Worm (Caenorhabditis elegans) whole organism, L2 larva: Measurements from ENCODE around the gene eif-2D.

Source experiments
- C34F6.9 ChIP-seq: fragments of 150-350 bp; optimal IDR thresholded peaks from 2 replicates; lab custom pipeline; 2014; ENCODE audit warnings: missing biosample characterization, missing genetic modification characterization
- F13H6.1 ChIP-seq: sonication (generic microtip); optimal IDR thresholded peaks from 2 replicates; lab custom pipeline; 2016; ENCODE audit warnings: missing genetic modification characterization, missing compliant biosample characterization
- R02D3.7 ChIP-seq: fragments of 150-350 bp; optimal IDR thresholded peaks from 2 replicates; lab custom pipeline; 2014; ENCODE audit warnings: missing biosample characterization, missing genetic modification characterization
- ZK546.5 ChIP-seq: sonication (generic microtip); optimal IDR thresholded peaks from 2 replicates; lab custom pipeline; 2017; ENCODE audit warnings: missing biosample characterization, missing genetic modification characterization
- alr-1 ChIP-seq: fragments of 150-350 bp; optimal IDR thresholded peaks from 2 replicates; lab custom pipeline; 2014; ENCODE audit warnings: missing biosample characterization, missing genetic modification characterization
- ceh-16 ChIP-seq: fragments of 150-350 bp; optimal IDR thresholded peaks from 2 replicates; lab custom pipeline; 2014; ENCODE audit warnings: missing biosample characterization, missing genetic modification characterization
- crh-2 ChIP-seq: sonication (generic microtip); optimal IDR thresholded peaks from 2 replicates; lab custom pipeline; 2017; ENCODE audit warnings: missing biosample characterization, missing genetic modification characterization
- elt-1 ChIP-seq: fragments of 150-350 bp; optimal IDR thresholded peaks from 2 replicates; lab custom pipeline; 2014; ENCODE audit warnings: missing biosample characterization, missing genetic modification characterization
- elt-3 ChIP-seq: sonication (generic microtip); optimal IDR thresholded peaks from 2 replicates; lab custom pipeline; 2017; ENCODE audit warnings: missing biosample characterization, missing genetic modification characterization
- fos-1 ChIP-seq: fragments of 150-350 bp; optimal IDR thresholded peaks from 2 replicates; lab custom pipeline; 2014; ENCODE audit warnings: missing biosample characterization, missing genetic modification characterization
- gmeb-1 ChIP-seq: fragments of 150-350 bp; optimal IDR thresholded peaks from 2 replicates; lab custom pipeline; 2014; ENCODE audit warnings: missing biosample characterization, missing genetic modification characterization
- lin-11 ChIP-seq: fragments of 150-350 bp; sonication (generic microtip); optimal IDR thresholded peaks from 2 replicates; lab custom pipeline; 2014; ENCODE audit warnings: missing biosample characterization, missing genetic modification characterization, inconsistent platforms, mixed read lengths
- lin-13 ChIP-seq: fragments of 150-350 bp; optimal IDR thresholded peaks from 2 replicates; lab custom pipeline; 2014; ENCODE audit warnings: missing biosample characterization, missing genetic modification reagents, missing genetic modification characterization
- lin-39 ChIP-seq: fragments of 150-350 bp; optimal IDR thresholded peaks from 2 replicates; lab custom pipeline; 2014; ENCODE audit warnings: missing biosample characterization, missing genetic modification reagents, missing genetic modification characterization
- lsy-2 ChIP-seq, 2 experiments: fragments of 150-350 bp in 1 of 2; sonication (generic microtip) in 1 of 2; optimal IDR thresholded peaks; 2 replicates each; lab custom pipeline; 2014 to 2017; ENCODE audit warnings: missing biosample characterization in 2 of 2, missing genetic modification characterization in 2 of 2
- mbf-1 ChIP-seq: sonication (generic microtip); optimal IDR thresholded peaks from 2 replicates; lab custom pipeline; 2017; ENCODE audit warnings: missing biosample characterization, missing genetic modification characterization
- nhr-10 ChIP-seq: sonication (generic microtip); optimal IDR thresholded peaks from 2 replicates; lab custom pipeline; 2017; ENCODE audit warnings: missing biosample characterization, missing genetic modification characterization
- nhr-11 ChIP-seq: fragments of 150-350 bp; optimal IDR thresholded peaks from 2 replicates; lab custom pipeline; 2014; ENCODE audit warnings: missing biosample characterization, missing genetic modification characterization
- nhr-129 ChIP-seq: fragments of 150-350 bp; optimal IDR thresholded peaks from 2 replicates; lab custom pipeline; 2014; ENCODE audit warnings: missing biosample characterization, missing genetic modification characterization
- nhr-21 ChIP-seq: fragments of 150-350 bp; optimal IDR thresholded peaks from 2 replicates; lab custom pipeline; 2014; ENCODE audit warnings: missing biosample characterization, missing genetic modification characterization
- nhr-23 ChIP-seq: fragments of 150-350 bp; optimal IDR thresholded peaks from 2 replicates; lab custom pipeline; 2014; ENCODE audit warnings: missing biosample characterization, missing genetic modification reagents, missing genetic modification characterization
- nhr-25 ChIP-seq: fragments of 150-350 bp; sonication (generic microtip); optimal IDR thresholded peaks from 3 replicates; lab custom pipeline; 2014; ENCODE audit warnings: missing biosample characterization, missing genetic modification characterization
- nhr-6 ChIP-seq: fragments of 150-350 bp; optimal IDR thresholded peaks from 2 replicates; lab custom pipeline; 2014; ENCODE audit warnings: missing biosample characterization, missing genetic modification characterization
- sem-4 ChIP-seq: fragments of 150-350 bp; optimal IDR thresholded peaks from 2 replicates; lab custom pipeline; 2014; ENCODE audit warnings: missing biosample characterization, missing genetic modification reagents, missing genetic modification characterization
- skn-1 ChIP-seq: sonication (generic microtip); optimal IDR thresholded peaks from 2 replicates; lab custom pipeline; 2017; ENCODE audit warnings: missing biosample characterization, missing genetic modification characterization
- sma-3 ChIP-seq: sonication (generic microtip); optimal IDR thresholded peaks from 2 replicates; lab custom pipeline; 2016; ENCODE audit warnings: missing genetic modification reagents, missing genetic modification characterization, missing compliant biosample characterization
- snpc-4 ChIP-seq: fragments of 150-350 bp; optimal IDR thresholded peaks from 2 replicates; lab custom pipeline; 2014; ENCODE audit warnings: missing biosample characterization, missing genetic modification characterization
- unc-39 ChIP-seq: fragments of 150-350 bp; optimal IDR thresholded peaks from 2 replicates; lab custom pipeline; 2014; ENCODE audit warnings: missing biosample characterization, missing genetic modification characterization
- unc-55 ChIP-seq: fragments of 150-350 bp; sonication (generic microtip); optimal IDR thresholded peaks from 3 replicates; lab custom pipeline; 2014; ENCODE audit warnings: missing biosample characterization, missing genetic modification reagents, missing genetic modification characterization
- unc-62 ChIP-seq: fragments of 150-350 bp; optimal IDR thresholded peaks from 2 replicates; lab custom pipeline; 2014; ENCODE audit warnings: missing biosample characterization, missing genetic modification reagents, missing genetic modification characterization
- zag-1 ChIP-seq: fragments of 150-350 bp; optimal IDR thresholded peaks from 2 replicates; lab custom pipeline; 2014; ENCODE audit warnings: missing biosample characterization, missing genetic modification characterization
- ztf-1 ChIP-seq: fragments of 200-800 bp; sonication (Bioruptor generic); conservative IDR thresholded peaks from 2 replicates; pipeline ENCODE4 v1.3.6; 2022; ENCODE audit warnings: missing genetic modification characterization, missing compliant biosample characterization
- ztf-11 ChIP-seq: sonication (generic microtip); optimal IDR thresholded peaks from 2 replicates; lab custom pipeline; 2017; ENCODE audit warnings: missing biosample characterization, missing genetic modification characterization
- ztf-4 ChIP-seq: fragments of 150-350 bp; optimal IDR thresholded peaks from 2 replicates; lab custom pipeline; 2014; ENCODE audit warnings: missing biosample characterization, missing genetic modification characterization

eif-2D gene

DNA sequence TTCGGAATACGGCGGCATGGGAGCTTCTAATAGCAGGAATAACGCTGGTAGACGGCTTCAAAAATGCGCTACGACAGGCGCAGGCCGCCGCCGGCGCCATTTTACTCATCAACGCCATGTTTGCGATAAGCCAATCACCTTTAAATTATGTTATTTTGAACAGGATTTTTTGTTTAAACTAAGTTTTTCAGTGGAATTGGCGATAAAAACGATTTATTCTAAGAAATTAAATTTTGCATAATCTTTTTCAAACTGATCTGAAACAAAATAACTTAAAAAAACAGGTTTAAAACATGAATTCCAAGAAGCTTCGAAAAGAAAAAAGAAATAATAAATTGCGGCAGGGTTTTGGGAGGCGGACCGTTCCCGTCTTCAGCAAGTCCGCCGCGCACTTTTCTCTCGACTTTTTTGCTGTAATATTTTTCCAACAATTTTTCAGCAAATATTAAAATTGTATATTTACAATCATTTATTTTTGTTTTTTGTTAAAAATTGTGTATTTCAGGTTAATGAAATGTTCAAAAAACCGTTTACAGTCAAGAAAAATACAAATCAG lies at the start of gene eif-2D, which contains the start of gene ndub-5:
Gene eif-2D (plus strand): TSS at position 506 of the 556 bp plus-strand sequence.
Gene ndub-5 (minus strand): TSS at position 138 of the 556 bp plus-strand sequence.
- TF ChIP-seq C34F6.9 (tag; lab: Kevin White, UChicago) (peak; percentile 11), lsy-2 (tag; optimal IDR thresholded peaks at IDR 0.05; lab: Kevin White, UChicago) (peak in 1 of 2 experiments; percentile 39), R02D3.7 (tag; lab: Kevin White, UChicago) (no peak)

DNA sequence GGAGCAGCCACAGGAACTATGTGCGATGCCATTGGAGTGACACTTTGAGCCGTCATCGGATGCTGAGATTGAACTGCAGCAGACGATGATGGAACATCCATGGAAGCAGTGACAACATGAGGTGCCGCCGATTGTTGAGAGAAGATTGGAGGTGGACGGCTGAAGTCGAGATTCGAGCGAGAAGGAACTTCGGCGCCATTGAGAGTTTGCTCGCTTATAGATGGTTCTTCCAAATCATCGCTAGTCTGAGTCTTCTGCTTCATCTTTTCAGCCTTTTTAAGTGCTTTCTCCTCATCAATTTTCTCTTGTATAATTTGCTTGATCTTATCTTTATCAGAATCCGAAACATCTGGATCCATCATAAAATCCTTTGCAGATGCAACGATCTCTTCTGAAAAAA lies 49.4 kb upstream of the eif-2D start:
- TF ChIP-seq unc-55 (GFP tag; lab: Kevin White, UChicago) (no peak), nhr-10 (no peak), elt-3 (tag; lab: Kevin White, UChicago) (no peak), C34F6.9 (tag; lab: Kevin White, UChicago) (no peak), ztf-11 (tag; lab: Kevin White, UChicago) (no peak), fos-1 (no peak), nhr-25 (no peak)

DNA sequence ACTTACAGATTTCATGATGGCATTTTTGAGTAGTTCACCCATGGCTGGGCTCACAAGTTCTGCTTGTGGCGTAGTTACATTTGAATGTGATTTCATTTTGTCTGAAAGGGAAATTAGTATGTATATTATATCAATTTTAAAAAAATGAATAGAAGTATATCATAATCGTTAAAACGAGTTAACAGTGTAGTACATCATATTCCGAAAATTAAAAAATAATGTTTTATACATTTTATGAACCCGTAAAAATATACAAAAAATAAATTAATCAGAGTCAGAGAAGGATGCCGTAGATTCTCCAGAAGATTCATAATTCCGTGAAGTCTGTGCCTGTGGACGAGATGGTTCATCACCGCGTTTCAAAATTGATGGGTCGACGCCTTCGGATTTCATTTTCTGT lies 44.6 kb upstream of the eif-2D start, which contains the start of gene F59E12.9:
Gene F59E12.9 (minus strand): TSS at position 101 of the 400 bp plus-strand sequence.
- TF ChIP-seq nhr-23 (tag; lab: Kevin White, UChicago) (no peak), sma-3 (GFP tag; lab: Kevin White, UChicago) (no peak), ZK546.5 (tag; lab: Kevin White, UChicago) (no peak), gmeb-1 (tag; lab: Kevin White, UChicago) (no peak), snpc-4 (tag; lab: Kevin White, UChicago) (no peak), elt-3 (tag; lab: Kevin White, UChicago) (no peak), ztf-4 (no peak), ztf-1 (no peak)

DNA sequence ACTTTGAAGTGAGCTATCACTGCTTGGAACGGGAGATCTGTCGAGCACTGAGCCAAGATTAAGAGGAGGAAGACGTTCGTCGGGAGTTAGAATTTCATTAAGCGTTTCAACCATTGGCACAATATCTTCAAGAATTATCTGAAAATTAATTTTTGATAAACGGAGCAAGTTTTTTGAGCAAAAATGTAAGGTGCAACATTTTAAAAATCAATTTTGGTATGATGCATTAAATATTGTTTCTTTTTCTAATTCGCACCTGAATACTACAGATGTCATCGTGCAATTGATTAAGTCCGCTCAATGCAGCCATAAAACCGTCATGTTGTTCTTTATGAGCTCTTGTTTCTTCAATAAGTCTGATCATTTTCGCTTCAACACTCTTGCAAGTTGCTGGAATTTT lies 43.2 kb upstream of the eif-2D start, which contains the start of gene ddl-1:
Gene ddl-1 (minus strand): TSS at position 101 of the 400 bp plus-strand sequence.
- no peak for TF ChIP-seq lin-11 (tag; lab: Kevin White, UChicago)

DNA sequence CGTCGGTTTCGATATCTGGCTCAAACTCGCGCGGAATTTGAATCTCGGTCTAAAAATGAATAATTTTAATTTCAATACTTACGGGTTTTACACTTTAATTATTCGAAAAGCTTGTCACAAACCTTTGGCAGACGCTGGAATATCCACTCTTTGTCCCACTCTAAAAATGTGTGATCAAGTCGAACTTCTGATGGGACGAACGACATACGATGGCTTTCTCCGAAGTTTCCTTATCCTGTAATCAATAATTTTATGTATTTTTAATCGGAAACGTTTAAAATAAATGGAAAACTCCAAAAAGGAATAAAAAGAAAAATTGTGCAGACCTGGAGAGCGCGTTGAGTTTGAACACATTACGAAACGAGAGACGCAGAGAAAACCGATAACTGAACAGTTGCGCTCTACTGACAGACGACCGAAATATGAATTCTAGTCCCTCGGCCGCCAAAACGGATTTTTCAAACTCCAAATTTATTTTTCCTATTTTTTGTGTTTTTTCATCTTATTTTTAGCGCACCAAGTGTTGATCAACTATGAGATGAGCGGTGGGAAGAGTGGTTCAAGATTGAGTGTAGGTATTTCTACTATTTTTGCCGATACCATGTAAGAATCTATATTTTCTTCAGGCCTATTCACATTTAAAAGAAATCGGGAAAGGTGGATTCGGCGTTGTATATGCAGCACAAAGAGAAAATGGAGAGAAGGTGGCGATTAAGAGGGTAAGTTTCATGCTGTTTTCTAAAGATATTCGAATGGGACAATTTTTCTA lies 42.1 kb upstream of the eif-2D start, which contains the start of the genes sam-4, F59E12.17 and zyg-1:
Gene sam-4 (minus strand): TSS at position 51 of the 769 bp plus-strand sequence.
Gene F59E12.17 (minus strand): TSS at position 235 of the 769 bp plus-strand sequence.
Gene zyg-1 (plus strand): TSS at position 513 of the 769 bp plus-strand sequence.
- TF ChIP-seq crh-2 (tag; lab: Kevin White, UChicago) (peak; percentile 56), unc-39 (tag; lab: Kevin White, UChicago) (no peak), unc-62 (GFP tag; lab: Kevin White, UChicago) (no peak), zag-1 (no peak), lin-13 (no peak), F13H6.1 (tag; lab: Kevin White, UChicago) (peak; percentile 20), lin-11 (tag; lab: Kevin White, UChicago) (no peak), fos-1 (peak; percentile 41), gmeb-1 (tag; lab: Kevin White, UChicago) (peak; percentile 53), unc-55 (GFP tag; lab: Kevin White, UChicago) (peak; percentile 93), R02D3.7 (tag; lab: Kevin White, UChicago) (no peak), lin-39 (no peak), lsy-2 (tag; optimal IDR thresholded peaks at IDR 0.05; lab: Kevin White, UChicago) (peak in 1 of 2 experiments; percentile 81), nhr-129 (tag; lab: Kevin White, UChicago) (peak; percentile 78), C34F6.9 (tag; lab: Kevin White, UChicago) (peak; percentile 84), nhr-10 (no peak), snpc-4 (tag; lab: Kevin White, UChicago) (peak; percentile 20), mbf-1 (tag; lab: Kevin White, UChicago) (no peak), ceh-16 (no peak), nhr-21 (tag; lab: Kevin White, UChicago) (no peak), nhr-11 (no peak), elt-3 (tag; lab: Kevin White, UChicago) (no peak), sma-3 (GFP tag; lab: Kevin White, UChicago) (peak; percentile 42)
- TF ChIP-seq, all 48 proteins: peak for 10

DNA sequence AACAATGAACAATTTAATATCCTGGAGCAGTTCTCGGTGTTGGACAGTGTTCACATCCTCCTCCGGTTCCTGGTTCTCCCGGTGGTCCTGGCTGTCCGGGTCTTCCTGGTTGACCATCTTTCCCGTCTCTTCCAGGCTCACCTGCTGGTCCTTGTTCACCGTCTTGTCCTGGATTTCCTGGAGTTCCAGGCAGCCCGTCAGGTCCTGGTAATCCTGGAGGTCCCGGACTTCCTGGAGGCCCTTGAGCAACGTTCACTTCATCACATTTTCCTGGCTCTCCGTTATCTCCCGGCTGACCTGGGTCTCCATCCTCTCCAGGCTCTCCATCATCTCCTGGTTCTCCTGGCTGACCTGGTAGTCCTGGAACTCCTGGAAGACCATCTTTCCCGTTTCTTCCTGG lies 40.1 kb upstream of the eif-2D start:
- TF ChIP-seq unc-62 (GFP tag; lab: Kevin White, UChicago) (no peak), mbf-1 (tag; lab: Kevin White, UChicago) (no peak), crh-2 (tag; lab: Kevin White, UChicago) (no peak), alr-1 (tag; lab: Kevin White, UChicago) (no peak), nhr-6 (no peak), ztf-4 (no peak), unc-55 (GFP tag; lab: Kevin White, UChicago) (no peak), skn-1 (tag; lab: Kevin White, UChicago) (no peak), elt-1 (tag; lab: Kevin White, UChicago) (no peak), sem-4 (tag; lab: Kevin White, UChicago) (no peak), fos-1 (no peak), lin-39 (no peak), nhr-23 (tag; lab: Kevin White, UChicago) (no peak), ztf-11 (tag; lab: Kevin White, UChicago) (no peak)
